Fruit fly (Drosophila melanogaster) whole organism, wandering third instar larva: ENCODE data around the gene sesB.

Experiments
- Abd-B ChIP-seq: fragments of >200 bp; optimal IDR thresholded peaks from 2 replicates; lab custom pipeline; 2017; ENCODE audit warnings: missing biosample characterization, missing genetic modification characterization
- CG32264 ChIP-seq: fragments of 200-800 bp; sonication (Bioruptor generic); optimal IDR thresholded peaks from 2 replicates; lab custom pipeline; 2016; ENCODE audit warnings: missing biosample characterization, missing genetic modification characterization
- CG9705 ChIP-seq: fragments of 200-800 bp; sonication (Bioruptor generic); optimal IDR thresholded peaks from 2 replicates; lab custom pipeline; 2018; ENCODE audit warnings: missing biosample characterization, mild to moderate bottlenecking, missing genetic modification characterization
- CrebA ChIP-seq: fragments of 200-800 bp; sonication (Bioruptor generic); optimal IDR thresholded peaks from 2 replicates; lab custom pipeline; 2016; ENCODE audit warnings: missing biosample characterization, mild to moderate bottlenecking, missing genetic modification characterization, borderline replicate concordance
- Dfd ChIP-seq: fragments of >200 bp; optimal IDR thresholded peaks from 2 replicates; lab custom pipeline; 2017; ENCODE audit warnings: missing biosample characterization, missing genetic modification characterization
- Dif ChIP-seq: fragments of 200-275, 200-300 bp; sonication (Bioruptor generic); optimal IDR thresholded peaks from 2 replicates; lab custom pipeline; 2018; ENCODE audit warnings: missing biosample characterization, missing genetic modification characterization; ENCODE audit not compliant: partially characterized antibody
- GATAd ChIP-seq: sonication (Bioruptor generic); optimal IDR thresholded peaks from 2 replicates; lab custom pipeline; 2016; ENCODE audit warnings: missing biosample characterization, missing genetic modification characterization
- HLH106 ChIP-seq: fragments of 200-800 bp; optimal IDR thresholded peaks from 3 replicates; lab custom pipeline; 2019; ENCODE audit warnings: missing biosample characterization, mild to moderate bottlenecking, missing genetic modification characterization, moderate library complexity
- Hnf4 ChIP-seq: fragments of 200-800 bp; sonication (Bioruptor generic); optimal IDR thresholded peaks from 2 replicates; lab custom pipeline; 2016; ENCODE audit warnings: missing biosample characterization, mild to moderate bottlenecking, missing genetic modification characterization
- Hr78 ChIP-seq: fragments of >200 bp; optimal IDR thresholded peaks from 2 replicates; lab custom pipeline; 2017; ENCODE audit warnings: missing biosample characterization, missing genetic modification characterization
- Hr83 ChIP-seq: fragments of 200-300 bp; sonication (Bioruptor generic); optimal IDR thresholded peaks from 2 replicates; lab custom pipeline; 2016; ENCODE audit warnings: missing biosample characterization, mild to moderate bottlenecking, missing genetic modification characterization, moderate library complexity; ENCODE audit not compliant: poor library complexity, severe bottlenecking
- Jra ChIP-seq: sonication (Bioruptor generic); optimal IDR thresholded peaks from 2 replicates; lab custom pipeline; 2016; ENCODE audit warnings: missing biosample characterization, missing genetic modification characterization
- Mio ChIP-seq: sonication (Bioruptor generic); optimal IDR thresholded peaks from 2 replicates; lab custom pipeline; 2016; ENCODE audit warnings: missing biosample characterization, missing genetic modification characterization
- Myc ChIP-seq: fragments of >200 bp; optimal IDR thresholded peaks from 2 replicates; lab custom pipeline; 2017
- N ChIP-seq: fragments of >200 bp; optimal IDR thresholded peaks from 2 replicates; lab custom pipeline; 2018; ENCODE audit warnings: missing biosample characterization, missing external identifiers, missing genetic modification characterization
- OdsH ChIP-seq: fragments of 200-800 bp; sonication (Bioruptor generic); optimal IDR thresholded peaks from 2 replicates; lab custom pipeline; 2016; ENCODE audit warnings: missing biosample characterization, mild to moderate bottlenecking, missing genetic modification characterization
- Rel ChIP-seq, 2 experiments: fragments of 200-800 bp; sonication (Bioruptor generic) in 1 of 2; optimal IDR thresholded peaks; 2 replicates in 1 of 2; 3 replicates in 1 of 2; lab custom pipeline; 2016 to 2019; ENCODE audit warnings: mild to moderate bottlenecking in 2 of 2, missing biosample characterization in 2 of 2, missing genetic modification characterization in 2 of 2, moderate library complexity in 1 of 2
- Sp1 ChIP-seq: fragments of 200-800 bp; sonication (Bioruptor generic); optimal IDR thresholded peaks from 3 replicates; lab custom pipeline; 2019; ENCODE audit warnings: missing biosample characterization, mild to moderate bottlenecking, missing genetic modification characterization, moderate library complexity
- Vsx2 ChIP-seq: fragments of 200-300, 225-300 bp; sonication (Bioruptor generic); optimal IDR thresholded peaks from 2 replicates; lab custom pipeline; 2018; ENCODE audit warnings: missing biosample characterization, missing genetic modification characterization; ENCODE audit not compliant: partially characterized antibody
- br ChIP-seq: fragments of 200-800 bp; sonication (Bioruptor generic); optimal IDR thresholded peaks from 2 replicates; lab custom pipeline; 2016; ENCODE audit warnings: missing biosample characterization, missing genetic modification characterization
- brk ChIP-seq: fragments of 200-800 bp; sonication (Bioruptor generic); optimal IDR thresholded peaks from 2 replicates; lab custom pipeline; 2016; ENCODE audit warnings: missing biosample characterization, mild to moderate bottlenecking, missing genetic modification characterization
- dl ChIP-seq, 2 experiments: fragments of 175-275, 200-275 bp in 1 of 2; fragments of 200-275 bp in 1 of 2; sonication (Bioruptor generic); optimal IDR thresholded peaks; lab custom pipeline; 2018; ENCODE audit warnings: mild to moderate bottlenecking in 2 of 2, missing biosample characterization in 2 of 2, missing genetic modification characterization in 2 of 2, moderate library complexity in 2 of 2; ENCODE audit not compliant: partially characterized antibody in 2 of 2, insufficient read depth in 1 of 2
- dmrt93B ChIP-seq: fragments of 200-800 bp; sonication (Bioruptor generic); optimal IDR thresholded peaks from 2 replicates; lab custom pipeline; 2018; ENCODE audit warnings: missing biosample characterization, mild to moderate bottlenecking, missing genetic modification characterization
- dsf ChIP-seq: sonication (Bioruptor generic); optimal IDR thresholded peaks from 2 replicates; lab custom pipeline; 2016; ENCODE audit warnings: missing biosample characterization, missing genetic modification characterization, borderline replicate concordance
- ey ChIP-seq: fragments of 200-800 bp; sonication (Bioruptor generic); optimal IDR thresholded peaks from 2 replicates; lab custom pipeline; 2016; ENCODE audit warnings: missing biosample characterization, missing genetic modification characterization
- foxo ChIP-seq, 2 experiments: fragments of 200-800 bp; sonication (Bioruptor generic); optimal IDR thresholded peaks; 2 replicates in 1 of 2; 3 replicates in 1 of 2; lab custom pipeline; 2016 to 2017; ENCODE audit warnings: missing biosample characterization in 2 of 2, missing genetic modification characterization in 2 of 2
- fru ChIP-seq: fragments of 200-800 bp; sonication (Bioruptor generic); optimal IDR thresholded peaks from 3 replicates; lab custom pipeline; 2016; ENCODE audit warnings: missing biosample characterization, mild to moderate bottlenecking, missing genetic modification characterization
- h ChIP-seq: fragments of 200-800 bp; sonication (Bioruptor generic); optimal IDR thresholded peaks from 3 replicates; lab custom pipeline; 2016; ENCODE audit warnings: missing biosample characterization, mild to moderate bottlenecking, missing genetic modification characterization
- jim ChIP-seq: fragments of 175-275, 200-325 bp; sonication (Bioruptor generic); optimal IDR thresholded peaks from 2 replicates; lab custom pipeline; 2016; ENCODE audit warnings: missing biosample characterization, mild to moderate bottlenecking, missing genetic modification characterization
- lola ChIP-seq: fragments of >200 bp; optimal IDR thresholded peaks from 2 replicates; lab custom pipeline; 2017; ENCODE audit warnings: missing biosample characterization, missing genetic modification characterization
- pan ChIP-seq: fragments of >200 bp; optimal IDR thresholded peaks from 2 replicates; lab custom pipeline; 2017
- psq ChIP-seq: fragments of 200-800 bp; sonication (Bioruptor generic); optimal IDR thresholded peaks from 3 replicates; lab custom pipeline; 2017; ENCODE audit warnings: missing biosample characterization, mild to moderate bottlenecking, missing genetic modification characterization, moderate library complexity
- rgr ChIP-seq: fragments of 200-800 bp; sonication (Bioruptor generic); optimal IDR thresholded peaks from 3 replicates; lab custom pipeline; 2016; ENCODE audit warnings: missing biosample characterization, mild to moderate bottlenecking, missing genetic modification characterization
- sage ChIP-seq: fragments of 200-800 bp; sonication (Bioruptor generic); optimal IDR thresholded peaks from 2 replicates; lab custom pipeline; 2016; ENCODE audit warnings: missing biosample characterization, mild to moderate bottlenecking, missing genetic modification characterization
- sv ChIP-seq: fragments of 200-800 bp; sonication (Bioruptor generic); optimal IDR thresholded peaks from 3 replicates; lab custom pipeline; 2016; ENCODE audit warnings: missing biosample characterization, missing genetic modification characterization
- tai ChIP-seq: sonication (Bioruptor generic); optimal IDR thresholded peaks from 2 replicates; lab custom pipeline; 2016; ENCODE audit warnings: missing biosample characterization, missing genetic modification characterization
- usp ChIP-seq: fragments of >200 bp; optimal IDR thresholded peaks from 2 replicates; lab custom pipeline; 2017; ENCODE audit warnings: missing biosample characterization, missing genetic modification characterization
- woc ChIP-seq: sonication (Bioruptor generic); optimal IDR thresholded peaks from 2 replicates; lab custom pipeline; 2016; ENCODE audit warnings: missing biosample characterization, mild to moderate bottlenecking, missing genetic modification characterization

sesB gene

dm6 chrX:10784330-10784778 is 2.4 kb downstream of the sesB start (continued):
- TF ChIP-seq CG9705 (no peak), Myc (lab: Kevin White, UChicago) (no peak), GATAd (GFP tag; lab: Kevin White, UChicago) (no peak)

dm6 chrX:10783374-10784064 is 3.2 kb downstream of the sesB start:
- TF ChIP-seq Sp1 (GFP tag; lab: Kevin White, UChicago), result no peak
- peak; percentile 48 for TF ChIP-seq CrebA (GFP tag; lab: Kevin White, UChicago)

dm6 chrX:10775690-10776089 is 11.1 kb downstream of the sesB start:
- peak; percentile 56 for TF ChIP-seq CG32264 (GFP tag; lab: Kevin White, UChicago)
- TF ChIP-seq dl (GFP tag; optimal IDR thresholded peaks at IDR 0.05; lab: Kevin White, UChicago; ENCODE audit: insufficient read depth in 1 of 2, partially characterized antibody in 2 of 2), result no peak
- peak; percentile 77 for TF ChIP-seq tai (GFP tag; lab: Kevin White, UChicago)
- TF ChIP-seq fru (GFP tag; lab: Kevin White, UChicago), result peak; percentile 79
- no peak for TF ChIP-seq pan
- peak; percentile 74 for TF ChIP-seq Hnf4
- no peak for TF ChIP-seq N
- TF ChIP-seq Sp1 (GFP tag; lab: Kevin White, UChicago), result peak; percentile 69
- TF ChIP-seq GATAd (GFP tag; lab: Kevin White, UChicago), result peak; percentile 48
- TF ChIP-seq CG9705, result peak; percentile 1
- peak; percentile 50 for TF ChIP-seq Hr83 (GFP tag; lab: Kevin White, UChicago)
- no peak for TF ChIP-seq Myc (lab: Kevin White, UChicago)
- TF ChIP-seq woc (GFP tag; lab: Kevin White, UChicago), result peak; percentile 32
- no peak for TF ChIP-seq Dif
- peak; percentile 80 for TF ChIP-seq br (GFP tag; lab: Kevin White, UChicago)
- no peak for TF ChIP-seq Rel (GFP tag; optimal IDR thresholded peaks at IDR 0.05; lab: Kevin White, UChicago)
- TF ChIP-seq Rel (tag; optimal IDR thresholded peaks at IDR 0.05; lab: Kevin White, UChicago), result peak; percentile 29
- TF ChIP-seq Jra (GFP tag; lab: Kevin White, UChicago), result no peak
- no peak for TF ChIP-seq brk (GFP tag; lab: Kevin White, UChicago)
- peak; percentile 77 for TF ChIP-seq ey (GFP tag; lab: Kevin White, UChicago)
- TF ChIP-seq rgr (GFP tag; lab: Kevin White, UChicago), result peak; percentile 75
- TF ChIP-seq foxo (GFP tag; optimal IDR thresholded peaks at IDR 0.05; lab: Kevin White, UChicago), result peak in 1 of 2 experiments; percentile 84
- no peak for TF ChIP-seq dsf (GFP tag; lab: Kevin White, UChicago)
- no peak for TF ChIP-seq Dfd (GFP tag; lab: Kevin White, UChicago)
- no peak for TF ChIP-seq usp (GFP tag; lab: Kevin White, UChicago)
- no peak for TF ChIP-seq Vsx2 (GFP tag; lab: Kevin White, UChicago)
- peak; percentile 35 for TF ChIP-seq sage (GFP tag; lab: Kevin White, UChicago)
- TF ChIP-seq psq (GFP tag; lab: Kevin White, UChicago), result peak; percentile 44
- no peak for TF ChIP-seq Mio (GFP tag; lab: Kevin White, UChicago)
- TF ChIP-seq CrebA (GFP tag; lab: Kevin White, UChicago), result no peak
- TF ChIP-seq dmrt93B (GFP tag; lab: Kevin White, UChicago), result peak; percentile 64
- peak; percentile 82 for TF ChIP-seq HLH106 (tag; lab: Kevin White, UChicago)
- no peak for TF ChIP-seq lola
- peak; percentile 78 for TF ChIP-seq OdsH (GFP tag; lab: Kevin White, UChicago)
- peak; percentile 54 for TF ChIP-seq jim (GFP tag; lab: Kevin White, UChicago)
- no peak for TF ChIP-seq sv
- no peak for TF ChIP-seq Abd-B (GFP tag; lab: Kevin White, UChicago)
- peak; percentile 88 for TF ChIP-seq h (GFP tag; lab: Kevin White, UChicago)
- TF ChIP-seq Hr78, result no peak
